Worm (Caenorhabditis elegans): ENCODE data around the gene C40C9.4.

- TF ChIP-seq ama-1 (optimal IDR thresholded peaks at IDR 0.05), result no peak
- no peak for TF ChIP-seq dmd-4 (tag; optimal IDR thresholded peaks at IDR 0.05)
- no peak for TF ChIP-seq skn-1 (tag; optimal IDR thresholded peaks at IDR 0.05)
- TF ChIP-seq R02D3.7 (tag; optimal IDR thresholded peaks at IDR 0.05), result no peak
- no peak for TF ChIP-seq mdl-1 (tag; optimal IDR thresholded peaks at IDR 0.05)
Observed at ce11 chrX:13647305-13647704, 3.6 kb upstream of the C40C9.4 start, which contains the start of gene C40C9.3.

Measured in whole organism, L2 larva.